Worm (Caenorhabditis elegans): ENCODE results near the gene idpc-3.
"Not testable (repeated sequence)": the region's sequence is repeated elsewhere in the genome, so short reads cannot be mapped to it uniquely, and the experiment has no call there.

Gene idpc-3

DNA sequence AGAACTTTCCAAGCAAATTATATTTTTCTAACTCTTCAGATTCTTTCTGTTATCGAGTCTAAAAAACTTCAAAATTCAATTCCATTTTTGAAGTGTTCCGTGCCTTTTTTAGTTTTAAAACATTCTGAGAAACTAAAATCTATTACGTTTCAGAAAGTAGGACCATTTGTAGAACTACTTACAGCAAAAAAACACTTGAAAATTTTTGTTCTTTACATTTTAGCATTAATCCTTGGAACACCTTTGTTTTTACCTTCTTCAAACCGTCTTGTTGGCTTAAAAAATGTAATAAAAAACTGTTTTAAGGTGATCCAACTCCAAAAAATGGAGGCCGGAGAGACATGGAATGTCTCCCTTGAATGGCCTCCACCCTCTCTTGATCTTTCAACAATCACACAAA, 20.8 kb downstream of the idpc-3 start, which contains the start of gene dop-2:
dop-2 (plus strand) TSS at position 301 of the 400 bp plus-strand sequence.
- TF ChIP-seq unc-62 (GFP tag; optimal IDR thresholded peaks at IDR 0.05 in 1 of 2) (no peak), unc-62 (tag; optimal IDR thresholded peaks at IDR 0.05) (no peak), fos-1 (tag; optimal IDR thresholded peaks at IDR 0.05) (no peak), skn-1 (tag; optimal IDR thresholded peaks at IDR 0.05) (no peak), unc-130 (GFP tag; optimal IDR thresholded peaks at IDR 0.05) (no peak), pqm-1 (tag; optimal IDR thresholded peaks at IDR 0.05) (no peak)

DNA sequence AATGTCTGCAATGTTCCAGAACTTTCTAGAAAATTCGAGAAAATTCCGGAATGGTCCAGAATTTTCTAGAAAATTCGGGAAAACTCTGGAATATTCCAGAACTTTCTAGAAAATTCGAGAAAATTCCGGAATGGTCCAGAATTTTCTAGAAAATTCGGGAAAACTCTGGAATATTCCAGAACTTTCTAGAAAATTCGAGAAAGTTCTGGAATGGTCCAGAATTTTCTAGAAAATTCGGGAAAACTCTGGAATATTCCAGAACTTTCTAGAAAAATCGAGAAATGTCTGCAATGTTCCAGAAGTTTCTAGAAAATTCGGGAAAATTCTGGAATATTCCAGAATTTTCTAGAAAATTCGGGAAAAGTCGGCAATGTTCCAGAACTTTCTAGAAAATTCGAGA, 25.5 kb downstream of the idpc-3 start:
- TF ChIP-seq lin-1 (GFP tag; IDR thresholded peaks at IDR 0.05), result 0 out of 2 replicates have a peak, but pooled peaks have one; percentile 24
- TF ChIP-seq pha-4 (GFP tag; IDR thresholded peaks at IDR 0.05), result 0 out of 2 replicates have a peak, but pooled peaks have one; percentile 27
- TF ChIP-seq pha-4 (tag; optimal IDR thresholded peaks at IDR 0.05), result not testable (repeated sequence)
- TF ChIP-seq Y48G9A.11 (GFP tag; IDR thresholded peaks at IDR 0.05), result 0 out of 2 replicates have a peak, but pooled peaks have one; percentile 11

DNA sequence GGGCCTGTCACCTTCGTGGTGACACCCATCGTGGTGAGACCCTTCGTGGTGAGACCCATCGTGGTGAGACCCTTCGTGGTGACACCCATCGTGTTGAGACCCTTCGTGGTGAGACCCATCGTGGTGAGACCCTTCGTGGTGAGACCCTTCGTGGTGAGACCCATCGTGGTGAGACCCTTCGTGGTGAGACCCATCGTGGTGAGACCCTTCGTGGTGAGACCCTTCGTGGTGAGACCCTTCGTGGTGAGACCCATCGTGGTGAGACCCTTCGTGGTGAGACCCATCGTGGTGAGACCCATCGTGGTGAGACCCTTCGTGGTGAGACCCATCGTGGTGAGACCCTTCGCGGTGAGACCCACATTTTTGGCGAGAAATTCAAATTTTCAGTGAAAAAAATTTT, 27.1 kb downstream of the idpc-3 start:
- TF ChIP-seq set-16 (GFP tag; IDR thresholded peaks at IDR 0.05), result peak; percentile 69; the same call in 1 of the 2 replicates

DNA sequence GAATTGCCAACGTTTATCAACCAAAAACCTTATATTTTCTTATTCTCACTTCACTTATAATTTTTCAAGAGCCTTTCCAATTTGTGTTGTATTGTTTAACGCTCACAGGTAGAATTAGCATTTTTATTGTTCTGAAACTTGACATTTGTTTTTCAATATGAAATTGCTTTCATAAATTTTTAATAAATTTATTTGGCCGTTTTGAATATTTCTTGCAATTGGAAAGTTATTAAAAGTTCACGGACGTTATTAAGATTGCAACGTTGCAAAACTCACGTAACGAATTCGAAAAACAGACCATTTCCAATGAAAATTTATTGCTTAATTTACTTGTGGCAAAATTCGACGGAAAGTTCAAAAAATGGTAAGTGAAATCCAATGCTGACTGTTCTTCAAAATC, 38.7 kb downstream of the idpc-3 start, which contains the start of gene K09G1.2:
K09G1.2 (plus strand) TSS at position 301 of the 400 bp plus-strand sequence.
- TF ChIP-seq dve-1 (tag; optimal IDR thresholded peaks at IDR 0.05; ENCODE audit: insufficient read depth) (no peak), F10B5.3 (tag; optimal IDR thresholded peaks at IDR 0.05) (no peak), F49E8.2 (tag; optimal IDR thresholded peaks at IDR 0.05; ENCODE audit: borderline replicate concordance) (no peak), ceh-62 (tag; optimal IDR thresholded peaks at IDR 0.05) (no peak), Y105C5A.15 (GFP tag; IDR thresholded peaks at IDR 0.05) (no peak), unc-130 (GFP tag; optimal IDR thresholded peaks at IDR 0.05) (no peak), aha-1 (tag) (no peak), zip-11 (GFP tag; IDR thresholded peaks at IDR 0.05) (no peak), nhr-11 (tag; optimal IDR thresholded peaks at IDR 0.05) (no peak), lim-7 (GFP tag; IDR thresholded peaks at IDR 0.05) (no peak), daf-12 (tag; optimal IDR thresholded peaks at IDR 0.05) (no peak), Y5F2A.4 (GFP tag; optimal IDR thresholded peaks at IDR 0.05) (no peak), nhr-102 (tag; optimal IDR thresholded peaks at IDR 0.05) (no peak), ctbp-1 (GFP tag; IDR thresholded peaks at IDR 0.05) (no peak), hlh-11 (tag; optimal IDR thresholded peaks at IDR 0.05) (no peak)

DNA sequence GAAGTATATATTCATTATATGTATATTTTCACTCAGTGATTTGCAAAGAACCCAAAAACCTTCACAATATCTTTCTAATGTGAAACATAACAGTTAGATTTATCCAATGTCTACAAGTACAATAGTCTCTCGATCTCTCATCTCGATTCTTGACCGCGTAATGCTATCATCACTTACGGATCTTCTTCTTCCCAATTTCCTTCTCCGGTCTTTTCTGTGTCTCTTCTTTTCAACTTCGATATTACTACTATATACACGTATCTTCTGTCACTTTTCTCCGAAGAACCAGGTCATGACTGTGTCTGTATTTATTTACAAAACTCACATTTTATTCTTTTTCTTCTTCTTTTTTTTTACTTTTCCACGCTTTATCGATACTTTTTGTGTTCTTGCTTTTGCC, 40.4 kb downstream of the idpc-3 start:
- TF ChIP-seq Y75B8A.6 (GFP tag; IDR thresholded peaks at IDR 0.05) (no peak), nhr-28 (tag; optimal IDR thresholded peaks at IDR 0.05) (peak; percentile 44), ctbp-1 (GFP tag; IDR thresholded peaks at IDR 0.05) (no peak)

DNA sequence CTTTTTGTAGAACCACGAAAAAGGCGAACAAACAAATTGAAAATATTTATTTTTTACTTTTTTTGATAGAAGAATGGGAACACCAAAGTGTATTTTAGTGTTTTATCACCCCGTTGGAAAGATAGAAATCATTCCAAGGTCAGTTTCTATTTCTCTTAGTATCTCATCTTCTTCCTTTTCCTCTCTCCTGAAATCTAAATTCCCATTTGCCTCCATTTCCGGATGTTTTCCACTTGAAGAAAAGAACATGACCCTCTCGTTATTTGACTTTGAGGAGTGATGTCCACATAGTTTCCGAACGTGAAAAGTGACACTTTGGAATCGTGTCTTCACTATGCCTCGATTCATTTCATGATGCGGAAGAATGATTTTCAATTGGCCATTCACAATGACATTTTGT, 41.4 kb downstream of the idpc-3 start:
- TF ChIP-seq R02D3.7 (tag; optimal IDR thresholded peaks at IDR 0.05) (no peak), aha-1 (tag) (peak; percentile 94)

DNA sequence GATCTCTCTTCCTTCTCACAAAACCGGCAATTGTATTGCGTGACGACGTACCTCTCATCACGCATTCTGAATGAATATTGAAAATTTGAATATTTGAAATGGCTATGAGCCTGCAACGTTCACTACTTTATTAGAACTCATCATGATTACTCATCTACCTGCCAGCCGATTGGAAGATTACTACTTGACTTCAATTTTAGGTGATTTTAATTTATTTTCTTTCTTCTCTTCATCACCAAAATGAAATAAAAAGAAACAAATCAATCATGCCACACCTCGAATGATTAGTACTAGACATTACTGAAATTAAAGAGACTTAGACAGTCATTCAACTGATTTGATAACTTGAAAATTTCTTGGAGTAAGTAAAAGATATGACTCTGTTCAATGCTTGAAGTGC, 44.8 kb downstream of the idpc-3 start:
- TF ChIP-seq aha-1 (tag), result peak; percentile 13
- TF ChIP-seq unc-62 (GFP tag; optimal IDR thresholded peaks at IDR 0.05 in 1 of 2), result peak in 1 of 2 experiments; percentile 62
- TF ChIP-seq unc-62 (tag; optimal IDR thresholded peaks at IDR 0.05), result no peak
- TF ChIP-seq pqm-1 (tag; optimal IDR thresholded peaks at IDR 0.05), result no peak

DNA sequence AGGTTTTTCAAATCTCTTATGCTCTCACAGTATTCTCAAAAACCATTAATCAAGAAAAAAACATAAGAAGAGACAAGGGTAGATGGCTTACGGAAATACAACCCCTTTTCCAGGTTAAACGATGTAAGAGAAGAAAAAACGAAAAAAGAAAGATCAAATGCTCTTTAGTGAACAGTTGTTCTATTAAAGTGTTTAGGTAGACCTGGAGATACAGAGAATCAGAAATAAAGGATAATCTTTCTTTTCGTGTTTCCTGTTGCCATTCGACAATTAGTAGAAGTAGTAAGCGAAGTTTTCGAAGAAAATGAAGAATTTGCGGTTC, 45.7 kb downstream of the idpc-3 start, which contains the start of gene K09G1.1:
K09G1.1 (plus strand) TSS at position 223 of the 322 bp plus-strand sequence.
- TF ChIP-seq daf-8 (GFP tag; IDR thresholded peaks at IDR 0.05) (no peak), hlh-11 (tag; optimal IDR thresholded peaks at IDR 0.05) (no peak), ces-1 (GFP tag; optimal IDR thresholded peaks at IDR 0.05) (no peak), hmg-1.1 (GFP tag; IDR thresholded peaks at IDR 0.05) (no peak), unc-39 (tag; optimal IDR thresholded peaks at IDR 0.05) (no peak), aly-2 (tag; optimal IDR thresholded peaks at IDR 0.05) (no peak), lsy-2 (tag; optimal IDR thresholded peaks at IDR 0.05) (no peak), ztf-7 (tag; optimal IDR thresholded peaks at IDR 0.05) (no peak)
